Fruit fly (Drosophila melanogaster): ENCODE results near the gene Antp.

dm6 chr3R:6885182-6885789 is 113.7 kb downstream of the Antp start:
- no peak for TF ChIP-seq CG12605 (GFP tag; IDR thresholded peaks at IDR 0.05)
- no peak for TF ChIP-seq CG9948 (tag; optimal IDR thresholded peaks at IDR 0.05)
- no peak for TF ChIP-seq EcR (GFP tag; optimal IDR thresholded peaks at IDR 0.05)
- TF ChIP-seq CG4496 (GFP tag; IDR thresholded peaks at IDR 0.05) = no peak
- TF ChIP-seq CG14655 (GFP tag; optimal IDR thresholded peaks at IDR 0.05) = no peak
- no peak for TF ChIP-seq CG17806 (tag; optimal IDR thresholded peaks at IDR 0.05)
- TF ChIP-seq Pif1A (GFP tag; optimal IDR thresholded peaks at IDR 0.05) = no peak
- TF ChIP-seq CG15710 (tag; optimal IDR thresholded peaks at IDR 0.05) = no peak
- TF ChIP-seq Snoo (tag; optimal IDR thresholded peaks at IDR 0.05) = no peak
- no peak for TF ChIP-seq CG8301 (tag; optimal IDR thresholded peaks at IDR 0.05)
- TF ChIP-seq CG13204 (GFP tag; optimal IDR thresholded peaks at IDR 0.05) = no peak
- no peak for TF ChIP-seq CG32121 (GFP tag; IDR thresholded peaks at IDR 0.05)

Measured in whole organism, pupa.